Worm (Caenorhabditis elegans) whole organism, early embryonic: ENCODE data around the gene trm-1.

Experiments used
- B0310.2 ChIP-seq: sonication (generic microtip); optimal IDR thresholded peaks from 2 replicates; lab custom pipeline; 2016; ENCODE audit warnings: mild to moderate bottlenecking, missing genetic modification characterization, missing compliant biosample characterization
- F13C5.2 ChIP-seq: sonication (generic microtip); optimal IDR thresholded peaks from 2 replicates; lab custom pipeline; 2017; ENCODE audit warnings: mild to moderate bottlenecking, missing genetic modification characterization, inconsistent platforms, missing compliant biosample characterization
- aly-1 ChIP-seq: sonication (generic microtip); optimal IDR thresholded peaks from 2 replicates; lab custom pipeline; 2016; ENCODE audit warnings: missing genetic modification characterization, missing compliant biosample characterization
- ama-1 ChIP-seq: fragments of 150-350 bp; optimal IDR thresholded peaks from 2 replicates; lab custom pipeline; 2014
- ceh-13 ChIP-seq: fragments of 200-800 bp; sonication (Bioruptor generic); optimal IDR thresholded peaks from 2 replicates; lab custom pipeline; 2018; ENCODE audit warnings: mild to moderate bottlenecking, missing genetic modification characterization, missing compliant biosample characterization
- ceh-36 ChIP-seq: sonication (generic microtip); optimal IDR thresholded peaks from 2 replicates; lab custom pipeline; 2016; ENCODE audit warnings: missing genetic modification characterization, inconsistent platforms, missing compliant biosample characterization
- ets-7 ChIP-seq: sonication (generic microtip); optimal IDR thresholded peaks from 2 replicates; lab custom pipeline; 2016; ENCODE audit warnings: missing genotype, missing genetic modification characterization, missing compliant biosample characterization
- flt-1 ChIP-seq: fragments of 200-800 bp; sonication (Bioruptor generic); IDR thresholded peaks from 2 replicates; pipeline ENCODE4 v1.3.6; 2022; ENCODE audit warnings: missing genetic modification characterization, missing compliant biosample characterization
- hmbx-1 ChIP-seq: sonication (generic microtip); optimal IDR thresholded peaks from 2 replicates; lab custom pipeline; 2016; ENCODE audit warnings: mild to moderate bottlenecking, missing genetic modification characterization, missing compliant biosample characterization
- hmg-4 ChIP-seq: fragments of 200-800 bp; sonication (Bioruptor generic); optimal IDR thresholded peaks from 2 replicates; lab custom pipeline; 2018; ENCODE audit warnings: mild to moderate bottlenecking, missing genetic modification characterization, missing compliant biosample characterization
- hnd-1 ChIP-seq: sonication (generic microtip); optimal IDR thresholded peaks from 2 replicates; lab custom pipeline; 2016; ENCODE audit warnings: missing genetic modification characterization, missing compliant biosample characterization
- pes-1 ChIP-seq: fragments of 200-800 bp; sonication (Bioruptor generic); IDR thresholded peaks from 2 replicates; pipeline ENCODE4 v1.3.6; 2022; ENCODE audit warnings: missing genetic modification reagents, missing genetic modification characterization, missing compliant biosample characterization
- scrt-1 ChIP-seq: fragments of 200-800 bp; sonication (Bioruptor generic); IDR thresholded peaks from 2 replicates; pipeline ENCODE4 v1.3.6; 2022; ENCODE audit warnings: missing genetic modification characterization, missing compliant biosample characterization
- sea-1 ChIP-seq: fragments of 200-800 bp; sonication (Bioruptor generic); conservative IDR thresholded peaks from 2 replicates; pipeline ENCODE4 v1.3.6; 2022; ENCODE audit warnings: missing genetic modification characterization, missing compliant biosample characterization
- tbx-11 ChIP-seq: fragments of 200-800 bp; sonication (Bioruptor generic); IDR thresholded peaks from 2 replicates; pipeline ENCODE4 v1.3.6; 2022; ENCODE audit warnings: missing genetic modification characterization, missing compliant biosample characterization
- tbx-37 ChIP-seq: fragments of 200-800 bp; sonication (Bioruptor generic); conservative IDR thresholded peaks from 2 replicates; pipeline ENCODE4 v1.3.6; 2022; ENCODE audit warnings: missing genetic modification reagents, missing genetic modification characterization, missing compliant biosample characterization
- tra-4 ChIP-seq: sonication (generic microtip); optimal IDR thresholded peaks from 2 replicates; lab custom pipeline; 2017; ENCODE audit warnings: missing genetic modification characterization, missing compliant biosample characterization

Gene trm-1

DNA sequence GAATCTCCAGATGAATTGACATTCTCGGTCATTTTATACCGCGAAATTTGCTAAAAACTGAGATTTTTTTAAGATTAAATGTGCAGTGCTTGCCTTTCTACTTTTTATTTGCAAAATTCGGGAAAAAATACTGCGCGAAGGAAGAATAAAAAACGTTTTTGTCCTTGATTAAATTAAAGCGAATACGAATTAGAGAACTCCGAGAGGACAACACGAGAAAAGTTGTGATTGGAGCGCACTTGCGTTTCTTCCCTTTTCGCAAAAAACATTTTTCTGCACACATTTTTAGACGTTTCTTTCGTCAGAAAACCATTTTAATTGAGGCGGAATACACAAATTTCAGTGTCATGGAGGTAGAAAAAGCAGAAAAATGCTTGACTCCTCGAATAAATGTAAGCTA is at the start of gene trm-1, which contains the start of gene ints-2:
Gene trm-1, minus strand, starts transcription at position 175 of the 400 bp plus-strand sequence.
Gene ints-2, plus strand, starts transcription at position 249 of the 400 bp plus-strand sequence.
- no peak for TF ChIP-seq hnd-1
- no peak for TF ChIP-seq ets-7 (tag; lab: Kevin White, UChicago)
- no peak for TF ChIP-seq aly-1 (tag; lab: Kevin White, UChicago)
- TF ChIP-seq hmbx-1 (tag; lab: Kevin White, UChicago), result no peak
- TF ChIP-seq tbx-11 (GFP tag; lab: Robert Waterston, UW), result no peak
- TF ChIP-seq sea-1 (GFP tag; lab: Robert Waterston, UW), result no peak
- TF ChIP-seq ama-1 (lab: Kevin White, UChicago), result no peak
- TF ChIP-seq pes-1, result no peak
- TF ChIP-seq flt-1, result no peak
- TF ChIP-seq tbx-37, result no peak
- TF ChIP-seq F13C5.2 (tag; lab: Kevin White, UChicago), result no peak
- no peak for TF ChIP-seq scrt-1 (GFP tag; lab: Robert Waterston, UW)
- TF ChIP-seq ceh-13 (GFP tag; lab: Kevin White, UChicago), result no peak
- TF ChIP-seq tra-4 (tag; lab: Kevin White, UChicago), result no peak
- TF ChIP-seq ceh-36 (tag; lab: Kevin White, UChicago), result no peak

DNA sequence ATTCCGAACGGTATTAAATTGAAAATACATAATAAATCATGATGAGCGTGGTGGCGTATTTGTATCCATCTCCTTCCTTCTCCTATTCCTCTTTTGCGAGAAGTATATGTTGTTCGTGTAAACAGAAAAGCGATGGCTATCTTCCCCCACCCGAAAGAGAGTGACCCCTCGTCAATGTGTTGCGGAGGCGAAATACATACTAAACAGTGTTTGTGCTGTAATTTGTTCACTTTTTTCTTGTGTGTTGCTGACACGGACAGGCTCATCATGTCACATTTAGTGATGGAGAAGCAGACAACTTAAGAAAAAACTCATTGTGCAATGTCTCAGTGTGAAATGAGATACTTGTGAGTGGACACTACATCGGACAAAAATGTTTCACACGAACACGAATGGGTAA is 46.2 kb upstream of the trm-1 start:
- no peak for TF ChIP-seq hmg-4 (GFP tag; lab: Kevin White, UChicago)

DNA sequence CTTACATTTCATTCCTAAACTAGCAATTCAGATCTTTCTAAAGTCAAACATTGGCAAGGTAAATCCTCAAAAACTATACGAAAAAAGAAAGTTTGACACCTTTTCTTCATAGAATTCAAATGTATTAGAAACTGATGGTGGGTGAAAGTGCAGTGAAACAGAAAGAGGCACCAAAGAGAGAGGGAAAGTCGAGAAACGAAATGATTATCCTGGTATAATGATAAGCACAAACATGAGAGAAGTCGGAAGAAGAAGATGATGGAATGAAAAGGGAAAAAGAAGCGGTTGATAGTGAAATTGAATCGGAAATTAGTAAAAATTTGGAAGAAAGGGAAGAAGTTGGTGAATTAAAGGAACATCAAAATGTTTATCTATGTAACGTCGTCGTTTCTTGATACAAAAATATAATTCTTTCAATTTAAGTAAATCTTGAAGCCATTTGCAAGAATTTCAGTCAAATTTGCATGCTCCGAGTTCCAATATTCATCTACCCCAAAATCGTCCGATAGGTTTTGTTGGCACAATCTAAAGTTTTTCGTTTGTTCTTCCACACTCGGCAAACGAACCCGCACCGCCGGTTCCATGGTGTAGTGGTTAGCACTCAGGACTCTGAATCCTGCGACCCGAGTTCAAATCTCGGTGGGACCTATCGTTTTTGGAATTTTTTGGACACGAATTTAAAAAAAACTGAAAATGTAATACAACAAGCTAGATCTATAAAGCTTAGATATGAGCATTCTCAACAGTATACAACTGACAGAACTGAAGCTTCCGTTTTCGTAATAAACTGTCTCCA is 45.6 kb upstream of the trm-1 start:
- TF ChIP-seq pes-1 (no peak), hmbx-1 (tag; lab: Kevin White, UChicago) (no peak), ets-7 (tag; lab: Kevin White, UChicago) (no peak)

DNA sequence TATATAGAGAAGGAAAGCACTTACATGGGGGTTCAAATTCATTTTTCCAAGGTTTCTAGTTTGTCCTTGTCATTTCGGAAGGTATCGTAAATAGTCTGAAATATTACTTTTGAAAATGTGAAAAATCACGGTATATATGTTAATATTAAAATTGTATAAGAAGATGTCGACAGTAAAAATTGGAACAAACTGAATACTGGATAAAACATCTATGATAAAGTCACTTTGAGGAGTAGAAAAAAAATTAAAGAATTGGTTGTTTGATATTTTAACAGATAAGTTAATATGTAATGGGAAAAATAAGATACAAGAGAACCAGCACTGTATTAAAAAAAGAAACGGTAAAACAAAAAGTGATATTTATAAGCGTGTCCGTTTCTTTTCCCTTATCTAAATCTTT is 41.0 kb upstream of the trm-1 start, which contains the start of gene nep-21:
Gene nep-21, minus strand, starts transcription at position 101 of the 400 bp plus-strand sequence.
- TF ChIP-seq tbx-37, result no peak
- no peak for TF ChIP-seq tra-4 (tag; lab: Kevin White, UChicago)
- TF ChIP-seq F13C5.2 (tag; lab: Kevin White, UChicago), result no peak
- TF ChIP-seq aly-1 (tag; lab: Kevin White, UChicago), result no peak
- no peak for TF ChIP-seq ama-1 (lab: Kevin White, UChicago)
- no peak for TF ChIP-seq ceh-13 (GFP tag; lab: Kevin White, UChicago)
- TF ChIP-seq hnd-1, result no peak
- no peak for TF ChIP-seq B0310.2 (tag; lab: Kevin White, UChicago)
- no peak for TF ChIP-seq pes-1
- TF ChIP-seq scrt-1 (GFP tag; lab: Robert Waterston, UW), result no peak

DNA sequence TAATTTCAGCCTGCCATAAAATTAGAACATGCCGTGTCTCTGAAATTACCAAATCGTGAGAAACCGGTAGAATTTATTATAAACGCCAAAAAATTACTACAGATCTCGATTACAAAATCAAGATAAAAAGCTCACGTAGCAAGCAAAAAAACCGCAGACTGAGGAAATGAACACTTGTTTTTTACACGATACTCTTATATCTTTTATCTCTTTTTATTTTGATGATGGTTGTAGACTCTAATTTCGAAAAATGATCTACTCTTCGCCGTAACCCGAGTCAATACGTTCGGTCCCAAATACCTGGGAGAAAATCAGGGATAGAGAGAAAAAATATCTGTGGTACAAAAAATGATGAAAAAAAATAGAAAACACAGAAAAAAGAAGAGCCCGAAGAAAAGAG is 37.7 kb upstream of the trm-1 start:
- no peak for TF ChIP-seq hmbx-1 (tag; lab: Kevin White, UChicago)
- no peak for TF ChIP-seq ceh-36 (tag; lab: Kevin White, UChicago)
- no peak for TF ChIP-seq aly-1 (tag; lab: Kevin White, UChicago)
- TF ChIP-seq hnd-1, result no peak
- no peak for TF ChIP-seq ama-1 (lab: Kevin White, UChicago)
- no peak for TF ChIP-seq hmg-4 (GFP tag; lab: Kevin White, UChicago)
- no peak for TF ChIP-seq sea-1 (GFP tag; lab: Robert Waterston, UW)
- no peak for TF ChIP-seq B0310.2 (tag; lab: Kevin White, UChicago)
- no peak for TF ChIP-seq ets-7 (tag; lab: Kevin White, UChicago)
- TF ChIP-seq tra-4 (tag; lab: Kevin White, UChicago), result no peak
- no peak for TF ChIP-seq ceh-13 (GFP tag; lab: Kevin White, UChicago)
- no peak for TF ChIP-seq scrt-1 (GFP tag; lab: Robert Waterston, UW)
- TF ChIP-seq pes-1, result no peak
- no peak for TF ChIP-seq tbx-37
- no peak for TF ChIP-seq F13C5.2 (tag; lab: Kevin White, UChicago)
- TF ChIP-seq tbx-11 (GFP tag; lab: Robert Waterston, UW), result no peak
- no peak for TF ChIP-seq flt-1

DNA sequence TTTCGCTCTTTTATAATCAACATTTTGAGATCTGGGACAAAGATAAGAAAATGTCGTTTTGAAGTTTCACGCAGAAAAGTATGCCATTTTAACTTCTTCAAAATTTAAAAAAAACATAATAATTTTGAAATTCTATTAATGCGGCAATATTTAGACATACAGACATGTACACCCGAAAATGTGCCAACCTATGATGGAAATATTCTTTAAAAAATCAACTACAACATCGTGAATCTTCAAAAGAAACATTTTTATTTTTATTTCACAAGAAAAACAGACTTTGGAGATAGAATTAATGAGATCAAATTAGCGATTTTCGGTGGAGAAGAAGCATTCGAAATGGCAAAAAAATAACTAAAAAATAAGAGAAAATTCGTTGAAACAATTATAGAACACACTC is 29.7 kb upstream of the trm-1 start, which contains the start of gene T16A9.5:
Gene T16A9.5, minus strand, starts transcription at position 101 of the 400 bp plus-strand sequence.
- TF ChIP-seq aly-1 (tag; lab: Kevin White, UChicago), result no peak
- TF ChIP-seq ets-7 (tag; lab: Kevin White, UChicago), result no peak
- TF ChIP-seq F13C5.2 (tag; lab: Kevin White, UChicago), result no peak
- no peak for TF ChIP-seq tbx-11 (GFP tag; lab: Robert Waterston, UW)
- no peak for TF ChIP-seq tra-4 (tag; lab: Kevin White, UChicago)
- TF ChIP-seq scrt-1 (GFP tag; lab: Robert Waterston, UW), result no peak
- no peak for TF ChIP-seq pes-1
- TF ChIP-seq tbx-37, result no peak
- TF ChIP-seq flt-1, result no peak
- no peak for TF ChIP-seq ceh-13 (GFP tag; lab: Kevin White, UChicago)
- TF ChIP-seq ceh-36 (tag; lab: Kevin White, UChicago), result no peak
- TF ChIP-seq hnd-1, result no peak
- no peak for TF ChIP-seq ama-1 (lab: Kevin White, UChicago)

DNA sequence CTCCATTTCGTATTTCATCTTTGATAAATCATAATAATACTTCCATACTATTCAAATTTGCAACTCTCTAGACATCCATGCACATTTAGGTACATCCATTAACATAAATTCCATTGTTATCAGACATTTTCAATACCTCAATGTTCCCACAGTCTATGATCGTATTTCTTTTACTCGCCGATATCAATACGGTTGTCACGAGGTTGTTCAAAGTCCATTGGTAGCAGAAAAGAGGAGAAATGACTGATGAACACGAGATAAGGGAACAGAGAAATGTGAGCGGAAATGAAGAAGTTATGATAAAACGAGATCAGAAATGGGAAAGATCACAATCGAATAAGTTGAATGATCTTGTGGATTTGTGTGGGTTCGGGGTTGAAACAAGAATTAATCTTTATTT is 27.4 kb upstream of the trm-1 start:
- no peak for TF ChIP-seq tbx-37
- no peak for TF ChIP-seq hnd-1
- TF ChIP-seq scrt-1 (GFP tag; lab: Robert Waterston, UW), result no peak
- no peak for TF ChIP-seq hmbx-1 (tag; lab: Kevin White, UChicago)
- no peak for TF ChIP-seq ceh-36 (tag; lab: Kevin White, UChicago)

DNA sequence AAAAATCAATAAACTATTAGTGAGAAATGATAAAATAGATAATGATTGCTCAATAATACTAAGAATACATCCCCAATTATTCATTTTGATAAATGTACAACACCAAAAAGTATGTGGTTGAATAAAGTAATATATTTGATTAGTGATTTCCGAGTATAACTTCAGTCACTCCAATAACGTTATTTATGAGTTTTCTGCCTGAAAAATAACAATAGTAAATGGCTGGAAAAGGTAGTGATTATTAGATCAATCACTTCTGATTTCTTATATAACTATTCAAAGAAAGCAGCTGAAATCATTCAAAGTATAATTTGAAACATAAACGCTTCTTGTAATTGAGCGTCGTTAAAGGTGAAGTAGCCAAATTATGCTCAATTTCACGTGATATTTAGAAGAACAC is 25.3 kb upstream of the trm-1 start, which contains the start of gene str-230:
Gene str-230, minus strand, starts transcription at position 101 of the 400 bp plus-strand sequence.
- no peak for TF ChIP-seq hmbx-1 (tag; lab: Kevin White, UChicago)
- no peak for TF ChIP-seq sea-1 (GFP tag; lab: Robert Waterston, UW)
- no peak for TF ChIP-seq pes-1
- TF ChIP-seq tra-4 (tag; lab: Kevin White, UChicago), result no peak
- TF ChIP-seq scrt-1 (GFP tag; lab: Robert Waterston, UW), result no peak
- TF ChIP-seq ceh-36 (tag; lab: Kevin White, UChicago), result no peak
- TF ChIP-seq tbx-37, result no peak
- TF ChIP-seq ceh-13 (GFP tag; lab: Kevin White, UChicago), result no peak
- no peak for TF ChIP-seq ama-1 (lab: Kevin White, UChicago)
- TF ChIP-seq ets-7 (tag; lab: Kevin White, UChicago), result no peak
- TF ChIP-seq hmg-4 (GFP tag; lab: Kevin White, UChicago), result no peak
- TF ChIP-seq F13C5.2 (tag; lab: Kevin White, UChicago), result no peak
- TF ChIP-seq hnd-1, result no peak
- TF ChIP-seq aly-1 (tag; lab: Kevin White, UChicago), result no peak
- no peak for TF ChIP-seq tbx-11 (GFP tag; lab: Robert Waterston, UW)
- no peak for TF ChIP-seq B0310.2 (tag; lab: Kevin White, UChicago)
- TF ChIP-seq flt-1, result no peak
